Worm (Caenorhabditis elegans): Measurements from ENCODE around the gene B0432.1.

B0432.1 gene

DNA sequence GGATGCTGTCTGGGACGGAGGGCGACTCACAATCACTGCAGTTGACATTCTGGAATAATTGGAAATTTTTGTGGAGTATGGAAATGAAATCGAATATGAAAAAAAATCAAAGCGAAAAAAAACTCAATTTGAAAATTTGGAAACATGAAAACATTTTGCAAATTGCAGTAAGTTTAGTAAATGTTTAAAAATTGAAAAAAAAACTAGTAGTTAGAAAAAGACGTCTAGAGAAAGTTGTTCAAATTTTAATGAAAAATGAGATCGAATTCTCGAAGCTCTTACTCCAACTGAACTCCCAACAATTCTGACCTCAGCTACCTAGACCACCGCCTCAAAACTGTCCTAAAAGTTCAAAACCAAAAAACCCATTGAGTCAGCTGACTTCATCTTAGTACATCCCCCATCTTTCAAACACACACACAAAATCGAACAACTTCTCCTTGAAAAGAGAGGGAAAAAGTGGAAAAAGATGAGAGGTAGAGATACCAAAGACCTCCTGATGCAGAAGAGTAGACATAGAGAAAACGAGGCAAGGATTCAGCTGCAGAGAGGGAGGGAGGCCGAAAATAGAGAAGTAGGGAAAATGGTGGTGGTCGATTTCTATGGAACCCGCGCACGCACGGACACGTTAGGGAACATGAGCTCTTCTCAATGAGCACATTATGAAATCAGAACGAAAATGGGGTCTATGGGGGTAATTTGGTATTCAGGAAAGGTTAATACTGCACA lies 26.0 kb downstream of the B0432.1 start, which contains the start of gene K01A2.10 (continued):
- TF ChIP-seq nhr-10 (tag; optimal IDR thresholded peaks at IDR 0.05) (no peak), peb-1 (tag; optimal IDR thresholded peaks at IDR 0.05) (no peak), crh-2 (tag; optimal IDR thresholded peaks at IDR 0.05) (peak; percentile 46), F13H6.1 (tag; optimal IDR thresholded peaks at IDR 0.05) (peak; percentile 32), lsy-2 (tag; optimal IDR thresholded peaks at IDR 0.05) (peak in 1 of 2 experiments; percentile 59), nhr-12 (tag; optimal IDR thresholded peaks at IDR 0.05) (no peak), sma-3 (GFP tag; optimal IDR thresholded peaks at IDR 0.05) (no peak), sem-4 (tag; optimal IDR thresholded peaks at IDR 0.05) (peak; percentile 68)

- TF ChIP-seq nhr-129 (tag; optimal IDR thresholded peaks at IDR 0.05) (peak; percentile 34), ceh-16 (tag; optimal IDR thresholded peaks at IDR 0.05) (no peak)
Observed at ce11 chrII:325639-326350, 28.6 kb downstream of the B0432.1 start, which contains the start of gene sgcb-1. TSS of gene sgcb-1 (plus strand) at chrII:326300.

- TF ChIP-seq F13H6.1 (tag; optimal IDR thresholded peaks at IDR 0.05) (no peak), R02D3.7 (tag; optimal IDR thresholded peaks at IDR 0.05) (no peak), unc-55 (GFP tag; optimal IDR thresholded peaks at IDR 0.05) (no peak)
Observed at ce11 chrII:332419-332818, 35.2 kb downstream of the B0432.1 start, which contains the start of gene cbn-1. TSS of gene cbn-1 (minus strand) at chrII:332519.

DNA sequence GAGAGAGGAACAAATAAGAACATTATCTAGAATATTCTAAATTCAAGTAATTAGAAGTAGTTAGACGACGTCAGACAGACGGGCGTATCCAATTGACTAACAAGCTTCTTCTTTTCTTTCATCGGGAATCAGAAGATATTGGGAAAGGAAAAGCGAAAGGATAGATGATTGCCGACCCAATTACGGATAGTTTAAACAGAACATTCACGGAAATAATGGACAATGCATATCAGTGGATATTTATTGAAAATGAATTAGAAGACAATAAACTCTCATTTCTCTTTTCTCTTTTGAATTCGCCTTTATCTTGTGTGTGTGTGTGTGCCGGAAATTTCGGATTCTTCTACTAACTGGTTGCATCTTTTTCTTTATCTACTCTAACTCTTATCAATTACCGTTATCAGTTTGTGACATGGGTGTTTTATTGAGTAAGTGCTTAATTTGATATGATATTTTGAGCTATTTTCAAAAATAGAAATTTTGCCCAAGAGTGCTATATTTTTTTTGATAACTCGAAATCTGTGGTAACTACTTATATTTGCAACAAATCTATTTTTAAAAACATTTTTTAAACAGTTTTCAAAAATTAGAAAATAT lies 36.8 kb downstream of the B0432.1 start:
- peak; percentile 18 for TF ChIP-seq fos-1 (tag; optimal IDR thresholded peaks at IDR 0.05)
- no peak for TF ChIP-seq lin-11 (tag; optimal IDR thresholded peaks at IDR 0.05)

DNA sequence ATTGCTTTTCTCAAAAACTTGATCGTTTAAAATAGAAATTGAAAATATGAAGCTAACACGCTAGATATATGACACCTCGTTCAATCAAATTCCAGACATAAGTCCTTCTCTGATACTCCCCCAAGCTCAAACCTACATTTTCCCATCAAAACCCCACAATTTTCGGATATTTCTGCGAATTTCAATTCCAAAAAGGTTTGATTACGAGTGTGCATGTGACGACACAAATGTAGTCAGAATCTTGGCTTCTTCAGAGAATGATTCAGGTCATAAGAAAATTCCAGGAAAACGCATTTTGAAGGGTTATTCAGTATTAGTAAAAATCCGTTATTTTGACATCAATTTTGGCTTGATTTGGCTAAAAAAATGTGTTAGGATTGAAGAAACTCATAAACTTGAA lies 37.6 kb downstream of the B0432.1 start:
- TF ChIP-seq snpc-4 (tag; optimal IDR thresholded peaks at IDR 0.05) (no peak), nhr-21 (tag; optimal IDR thresholded peaks at IDR 0.05) (peak; percentile 23), crh-2 (tag; optimal IDR thresholded peaks at IDR 0.05) (no peak)

- TF ChIP-seq unc-39 (tag; optimal IDR thresholded peaks at IDR 0.05), result no peak
- no peak for TF ChIP-seq egl-27 (tag; optimal IDR thresholded peaks at IDR 0.05)
- TF ChIP-seq nhr-23 (tag; optimal IDR thresholded peaks at IDR 0.05), result no peak
- TF ChIP-seq C34F6.9 (tag; optimal IDR thresholded peaks at IDR 0.05), result no peak
- TF ChIP-seq mdl-1 (tag; optimal IDR thresholded peaks at IDR 0.05), result no peak
- TF ChIP-seq skn-1 (tag; optimal IDR thresholded peaks at IDR 0.05), result no peak
Observed at ce11 chrII:337233-337832, 40.1 kb downstream of the B0432.1 start, which contains the start of gene cpn-2. TSS of gene cpn-2 (plus strand) at chrII:337782.

ce11 chrII:340224-340623 lies 43.0 kb downstream of the B0432.1 start, which contains the start of gene clc-31:
TSS of gene clc-31 (plus strand) at chrII:340524.
- TF ChIP-seq fos-1 (tag; optimal IDR thresholded peaks at IDR 0.05) (no peak), sem-4 (tag; optimal IDR thresholded peaks at IDR 0.05) (no peak), skn-1 (tag; optimal IDR thresholded peaks at IDR 0.05) (no peak), zag-1 (tag; optimal IDR thresholded peaks at IDR 0.05) (no peak), lin-13 (GFP tag; optimal IDR thresholded peaks at IDR 0.05) (no peak), elt-1 (tag; optimal IDR thresholded peaks at IDR 0.05) (no peak), snpc-4 (tag; optimal IDR thresholded peaks at IDR 0.05) (no peak), unc-55 (GFP tag; optimal IDR thresholded peaks at IDR 0.05) (no peak), ztf-4 (tag; optimal IDR thresholded peaks at IDR 0.05) (no peak), nhr-25 (tag; optimal IDR thresholded peaks at IDR 0.05) (no peak), lsy-2 (tag; optimal IDR thresholded peaks at IDR 0.05) (no peak), nhr-10 (tag; optimal IDR thresholded peaks at IDR 0.05) (no peak), dmd-4 (tag; optimal IDR thresholded peaks at IDR 0.05) (no peak), ama-1 (optimal IDR thresholded peaks at IDR 0.05) (no peak), lin-11 (tag; optimal IDR thresholded peaks at IDR 0.05) (no peak), nhr-77 (tag; optimal IDR thresholded peaks at IDR 0.05) (no peak), unc-62 (GFP tag; optimal IDR thresholded peaks at IDR 0.05) (no peak), peb-1 (tag; optimal IDR thresholded peaks at IDR 0.05) (no peak), F13H6.1 (tag; optimal IDR thresholded peaks at IDR 0.05) (no peak)
